Worm (Caenorhabditis elegans) whole organism, mixed stage, embryonic: ENCODE data around the gene ref-1.

ENCODE experiments used
- blmp-1 ChIP-seq: fragments of 150-350 bp; optimal IDR thresholded peaks from 2 replicates; lab custom pipeline; 2014; ENCODE audit warnings: missing biosample characterization, missing genetic modification characterization
- ceh-39 ChIP-seq: fragments of 150-350 bp; optimal IDR thresholded peaks from 2 replicates; lab custom pipeline; 2014; ENCODE audit warnings: missing biosample characterization, missing genetic modification characterization
- lsy-2 ChIP-seq: fragments of 150-350 bp; optimal IDR thresholded peaks from 2 replicates; lab custom pipeline; 2014; ENCODE audit warnings: missing biosample characterization, missing genetic modification characterization
- mab-5 ChIP-seq: fragments of 150-350 bp; optimal IDR thresholded peaks from 2 replicates; lab custom pipeline; 2014; ENCODE audit warnings: missing biosample characterization, missing genetic modification characterization
- mep-1 ChIP-seq: fragments of 150-350 bp; optimal IDR thresholded peaks from 2 replicates; lab custom pipeline; 2017; ENCODE audit warnings: missing biosample characterization, missing genetic modification reagents, missing genetic modification characterization, inconsistent platforms
- nhr-2 ChIP-seq: fragments of 150-350 bp; optimal IDR thresholded peaks from 2 replicates; lab custom pipeline; 2014; ENCODE audit warnings: missing biosample characterization, missing genetic modification characterization
- nhr-237 ChIP-seq: fragments of 150-350 bp; optimal IDR thresholded peaks from 2 replicates; lab custom pipeline; 2014; ENCODE audit warnings: missing biosample characterization, missing genetic modification characterization
- pha-4 ChIP-seq: fragments of 150-350 bp; optimal IDR thresholded peaks from 2 replicates; lab custom pipeline; 2018; ENCODE audit warnings: missing biosample characterization, missing genetic modification reagents, missing genetic modification characterization
- snpc-4 ChIP-seq: fragments of 150-350 bp; optimal IDR thresholded peaks from 2 replicates; lab custom pipeline; 2014; ENCODE audit warnings: missing biosample characterization, missing genetic modification characterization
- zip-8 ChIP-seq: fragments of 150-350 bp; optimal IDR thresholded peaks from 2 replicates; lab custom pipeline; 2014; ENCODE audit warnings: missing biosample characterization, missing genetic modification characterization
- ztf-11 ChIP-seq: fragments of 150-350 bp; optimal IDR thresholded peaks from 2 replicates; lab custom pipeline; 2014; ENCODE audit warnings: missing biosample characterization, missing genetic modification characterization

DNA sequence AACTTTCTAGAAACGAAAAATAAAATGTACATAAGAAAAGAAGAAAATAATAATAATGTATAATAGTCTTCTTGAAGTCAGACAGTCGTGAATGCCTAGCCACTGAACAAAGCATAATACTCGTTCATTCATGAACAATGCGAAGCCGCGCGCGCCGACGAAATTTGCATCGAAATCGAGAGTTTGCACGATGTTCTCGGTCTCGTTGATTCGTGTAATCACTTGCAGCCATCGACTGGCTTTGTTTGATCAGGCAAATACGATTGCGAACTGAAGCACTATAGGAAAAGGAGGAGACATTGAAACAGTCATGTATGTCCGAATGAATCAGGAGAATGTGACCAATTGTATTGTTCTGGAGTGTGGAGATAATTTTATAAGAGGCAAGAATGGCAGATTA, 14.5 kb upstream of the ref-1 start:
- peak; percentile 13 for TF ChIP-seq blmp-1 (tag; lab: Kevin White, UChicago)
- no peak for TF ChIP-seq zip-8 (tag; lab: Kevin White, UChicago)
- TF ChIP-seq lsy-2 (tag; lab: Kevin White, UChicago), result no peak
- no peak for TF ChIP-seq mab-5
- no peak for TF ChIP-seq ztf-11 (tag; lab: Kevin White, UChicago)
- TF ChIP-seq nhr-237 (tag; lab: Kevin White, UChicago), result peak; percentile 34
- TF ChIP-seq pha-4, result peak; percentile 68
- TF ChIP-seq snpc-4 (tag; lab: Kevin White, UChicago), result no peak
- TF ChIP-seq ceh-39, result no peak
- no peak for TF ChIP-seq nhr-2 (tag; lab: Kevin White, UChicago)
- TF ChIP-seq mep-1 (tag; lab: Kevin White, UChicago), result no peak
